Worm (Caenorhabditis elegans) whole organism, L4 larva: ENCODE measurements around the gene gst-24.

Source experiments
- F37D6.2 ChIP-seq: sonication (generic microtip); optimal IDR thresholded peaks from 2 replicates; lab custom pipeline; 2016; ENCODE audit warnings: mild to moderate bottlenecking, missing genetic modification characterization, missing compliant biosample characterization
- ceh-32 ChIP-seq: sonication (generic microtip); optimal IDR thresholded peaks from 2 replicates; lab custom pipeline; 2016; ENCODE audit warnings: mild to moderate bottlenecking, missing genetic modification characterization, missing compliant biosample characterization; ENCODE audit not compliant: poor library complexity
- daf-19 ChIP-seq: fragments of 200-800 bp; sonication (Bioruptor generic); conservative IDR thresholded peaks from 2 replicates; pipeline ENCODE4 v1.3.6; 2022; ENCODE audit warnings: missing genetic modification characterization, missing compliant biosample characterization
- jun-1 ChIP-seq: fragments of 150-350 bp; optimal IDR thresholded peaks from 2 replicates; lab custom pipeline; 2014; ENCODE audit warnings: missing biosample characterization, missing genetic modification reagents, missing genetic modification characterization
- lim-7 ChIP-seq: fragments of 200-800 bp; sonication (Bioruptor generic); IDR thresholded peaks from 2 replicates; pipeline ENCODE4 v1.3.6; 2022; ENCODE audit warnings: missing genetic modification characterization, missing compliant biosample characterization
- nhr-25 ChIP-seq: sonication (generic microtip); optimal IDR thresholded peaks from 2 replicates; lab custom pipeline; 2017; ENCODE audit warnings: missing genetic modification characterization, mild to moderate bottlenecking, missing compliant biosample characterization, antibody characterized with exemption, moderate library complexity, borderline replicate concordance; ENCODE audit not compliant: insufficient read depth
- nhr-77 ChIP-seq: fragments of 150-350 bp; optimal IDR thresholded peaks from 2 replicates; lab custom pipeline; 2014; ENCODE audit warnings: missing biosample characterization, missing genetic modification characterization
- spr-1 ChIP-seq: sonication (generic microtip); optimal IDR thresholded peaks from 2 replicates; lab custom pipeline; 2016; ENCODE audit warnings: mild to moderate bottlenecking, missing genetic modification characterization, missing compliant biosample characterization
- unc-39 ChIP-seq: sonication (generic microtip); optimal IDR thresholded peaks from 2 replicates; lab custom pipeline; 2017; ENCODE audit warnings: missing biosample characterization, missing genetic modification characterization
- unc-62 ChIP-seq, 3 experiments: fragments of 150-350 bp in 1 of 3; sonication (generic microtip); optimal IDR thresholded peaks in 2 of 3; peaks in 1 of 3; 1 replicate in 1 of 3; 2 replicates in 2 of 3; lab custom pipeline; 2014 to 2017; ENCODE audit warnings: missing biosample characterization in 3 of 3, missing genetic modification characterization in 3 of 3, missing genetic modification reagents in 3 of 3, missing genotype in 1 of 3

ce11 chrII:13590461-13590860 is 20.7 kb downstream of the gst-24 start, which contains the start of gene clec-145:
- no peak for TF ChIP-seq unc-39 (tag; lab: Kevin White, UChicago)
- TF ChIP-seq ceh-32 (tag; lab: Kevin White, UChicago): no peak
- TF ChIP-seq spr-1: no peak
- no peak for TF ChIP-seq jun-1 (tag; lab: Kevin White, UChicago)
- TF ChIP-seq F37D6.2 (tag; lab: Kevin White, UChicago): no peak
- TF ChIP-seq unc-62 (GFP tag; optimal IDR thresholded peaks at IDR 0.05 in 1 of 2; lab: Kevin White, UChicago): no peak
- no peak for TF ChIP-seq unc-62 (tag; optimal IDR thresholded peaks at IDR 0.05; lab: Kevin White, UChicago)
- TF ChIP-seq daf-19: no peak
- no peak for TF ChIP-seq nhr-25 (tag; lab: Kevin White, UChicago)
- no peak for TF ChIP-seq lim-7
- TF ChIP-seq nhr-77 (tag; lab: Kevin White, UChicago): no peak
